Fruit fly (Drosophila melanogaster) whole organism, wandering third instar larva: Measurements from ENCODE around the gene Gyc76C.
A peak's percentile ranks its signal among the peaks of the same experiment; 100 is the strongest.

ENCODE experiments used
- Abd-B ChIP-seq: fragments of >200 bp; optimal IDR thresholded peaks from 2 replicates; lab custom pipeline; 2017; ENCODE audit warnings: missing biosample characterization, missing genetic modification characterization
- CG9705 ChIP-seq: fragments of 200-800 bp; sonication (Bioruptor generic); optimal IDR thresholded peaks from 2 replicates; lab custom pipeline; 2018; ENCODE audit warnings: missing biosample characterization, mild to moderate bottlenecking, missing genetic modification characterization
- CrebA ChIP-seq: fragments of 200-800 bp; sonication (Bioruptor generic); optimal IDR thresholded peaks from 2 replicates; lab custom pipeline; 2016; ENCODE audit warnings: missing biosample characterization, mild to moderate bottlenecking, missing genetic modification characterization, borderline replicate concordance
- Dif ChIP-seq: fragments of 200-275, 200-300 bp; sonication (Bioruptor generic); optimal IDR thresholded peaks from 2 replicates; lab custom pipeline; 2018; ENCODE audit warnings: missing biosample characterization, missing genetic modification characterization; ENCODE audit not compliant: partially characterized antibody
- GATAd ChIP-seq: sonication (Bioruptor generic); optimal IDR thresholded peaks from 2 replicates; lab custom pipeline; 2016; ENCODE audit warnings: missing biosample characterization, missing genetic modification characterization
- HLH106 ChIP-seq: fragments of 200-800 bp; optimal IDR thresholded peaks from 3 replicates; lab custom pipeline; 2019; ENCODE audit warnings: missing biosample characterization, mild to moderate bottlenecking, missing genetic modification characterization, moderate library complexity
- Hnf4 ChIP-seq: fragments of 200-800 bp; sonication (Bioruptor generic); optimal IDR thresholded peaks from 2 replicates; lab custom pipeline; 2016; ENCODE audit warnings: missing biosample characterization, mild to moderate bottlenecking, missing genetic modification characterization
- Hr78 ChIP-seq: fragments of >200 bp; optimal IDR thresholded peaks from 2 replicates; lab custom pipeline; 2017; ENCODE audit warnings: missing biosample characterization, missing genetic modification characterization
- Hr83 ChIP-seq: fragments of 200-300 bp; sonication (Bioruptor generic); optimal IDR thresholded peaks from 2 replicates; lab custom pipeline; 2016; ENCODE audit warnings: missing biosample characterization, mild to moderate bottlenecking, missing genetic modification characterization, moderate library complexity; ENCODE audit not compliant: poor library complexity, severe bottlenecking
- Jra ChIP-seq: sonication (Bioruptor generic); optimal IDR thresholded peaks from 2 replicates; lab custom pipeline; 2016; ENCODE audit warnings: missing biosample characterization, missing genetic modification characterization
- Myc ChIP-seq: fragments of >200 bp; optimal IDR thresholded peaks from 2 replicates; lab custom pipeline; 2017
- N ChIP-seq: fragments of >200 bp; optimal IDR thresholded peaks from 2 replicates; lab custom pipeline; 2018; ENCODE audit warnings: missing biosample characterization, missing external identifiers, missing genetic modification characterization
- Rel ChIP-seq, 2 experiments: fragments of 200-800 bp; sonication (Bioruptor generic) in 1 of 2; optimal IDR thresholded peaks; 2 replicates in 1 of 2; 3 replicates in 1 of 2; lab custom pipeline; 2016 to 2019; ENCODE audit warnings: mild to moderate bottlenecking in 2 of 2, missing biosample characterization in 2 of 2, missing genetic modification characterization in 2 of 2, moderate library complexity in 1 of 2
- Sp1 ChIP-seq: fragments of 200-800 bp; sonication (Bioruptor generic); optimal IDR thresholded peaks from 3 replicates; lab custom pipeline; 2019; ENCODE audit warnings: missing biosample characterization, mild to moderate bottlenecking, missing genetic modification characterization, moderate library complexity
- Vsx2 ChIP-seq: fragments of 200-300, 225-300 bp; sonication (Bioruptor generic); optimal IDR thresholded peaks from 2 replicates; lab custom pipeline; 2018; ENCODE audit warnings: missing biosample characterization, missing genetic modification characterization; ENCODE audit not compliant: partially characterized antibody
- br ChIP-seq: fragments of 200-800 bp; sonication (Bioruptor generic); optimal IDR thresholded peaks from 2 replicates; lab custom pipeline; 2016; ENCODE audit warnings: missing biosample characterization, missing genetic modification characterization
- brk ChIP-seq: fragments of 200-800 bp; sonication (Bioruptor generic); optimal IDR thresholded peaks from 2 replicates; lab custom pipeline; 2016; ENCODE audit warnings: missing biosample characterization, mild to moderate bottlenecking, missing genetic modification characterization
- dsf ChIP-seq: sonication (Bioruptor generic); optimal IDR thresholded peaks from 2 replicates; lab custom pipeline; 2016; ENCODE audit warnings: missing biosample characterization, missing genetic modification characterization, borderline replicate concordance
- foxo ChIP-seq, 2 experiments: fragments of 200-800 bp; sonication (Bioruptor generic); optimal IDR thresholded peaks; 2 replicates in 1 of 2; 3 replicates in 1 of 2; lab custom pipeline; 2016 to 2017; ENCODE audit warnings: missing biosample characterization in 2 of 2, missing genetic modification characterization in 2 of 2
- fru ChIP-seq: fragments of 200-800 bp; sonication (Bioruptor generic); optimal IDR thresholded peaks from 3 replicates; lab custom pipeline; 2016; ENCODE audit warnings: missing biosample characterization, mild to moderate bottlenecking, missing genetic modification characterization
- h ChIP-seq: fragments of 200-800 bp; sonication (Bioruptor generic); optimal IDR thresholded peaks from 3 replicates; lab custom pipeline; 2016; ENCODE audit warnings: missing biosample characterization, mild to moderate bottlenecking, missing genetic modification characterization
- jim ChIP-seq: fragments of 175-275, 200-325 bp; sonication (Bioruptor generic); optimal IDR thresholded peaks from 2 replicates; lab custom pipeline; 2016; ENCODE audit warnings: missing biosample characterization, mild to moderate bottlenecking, missing genetic modification characterization
- lola ChIP-seq: fragments of >200 bp; optimal IDR thresholded peaks from 2 replicates; lab custom pipeline; 2017; ENCODE audit warnings: missing biosample characterization, missing genetic modification characterization
- psq ChIP-seq: fragments of 200-800 bp; sonication (Bioruptor generic); optimal IDR thresholded peaks from 3 replicates; lab custom pipeline; 2017; ENCODE audit warnings: missing biosample characterization, mild to moderate bottlenecking, missing genetic modification characterization, moderate library complexity
- rgr ChIP-seq: fragments of 200-800 bp; sonication (Bioruptor generic); optimal IDR thresholded peaks from 3 replicates; lab custom pipeline; 2016; ENCODE audit warnings: missing biosample characterization, mild to moderate bottlenecking, missing genetic modification characterization
- sage ChIP-seq: fragments of 200-800 bp; sonication (Bioruptor generic); optimal IDR thresholded peaks from 2 replicates; lab custom pipeline; 2016; ENCODE audit warnings: missing biosample characterization, mild to moderate bottlenecking, missing genetic modification characterization
- sv ChIP-seq: fragments of 200-800 bp; sonication (Bioruptor generic); optimal IDR thresholded peaks from 3 replicates; lab custom pipeline; 2016; ENCODE audit warnings: missing biosample characterization, missing genetic modification characterization
- usp ChIP-seq: fragments of >200 bp; optimal IDR thresholded peaks from 2 replicates; lab custom pipeline; 2017; ENCODE audit warnings: missing biosample characterization, missing genetic modification characterization
- woc ChIP-seq: sonication (Bioruptor generic); optimal IDR thresholded peaks from 2 replicates; lab custom pipeline; 2016; ENCODE audit warnings: missing biosample characterization, mild to moderate bottlenecking, missing genetic modification characterization

Gyc76C gene

dm6 chr3L:19707570-19708146 lies 85.7 kb downstream of the Gyc76C start, which contains the start of gene serp:
Gene serp (minus strand): TSS chr3L:19708015.
- peak; percentile 18 for TF ChIP-seq psq (GFP tag; lab: Kevin White, UChicago)
- TF ChIP-seq N = no peak
- TF ChIP-seq Myc (lab: Kevin White, UChicago) = no peak
- no peak for TF ChIP-seq sage (GFP tag; lab: Kevin White, UChicago)

DNA sequence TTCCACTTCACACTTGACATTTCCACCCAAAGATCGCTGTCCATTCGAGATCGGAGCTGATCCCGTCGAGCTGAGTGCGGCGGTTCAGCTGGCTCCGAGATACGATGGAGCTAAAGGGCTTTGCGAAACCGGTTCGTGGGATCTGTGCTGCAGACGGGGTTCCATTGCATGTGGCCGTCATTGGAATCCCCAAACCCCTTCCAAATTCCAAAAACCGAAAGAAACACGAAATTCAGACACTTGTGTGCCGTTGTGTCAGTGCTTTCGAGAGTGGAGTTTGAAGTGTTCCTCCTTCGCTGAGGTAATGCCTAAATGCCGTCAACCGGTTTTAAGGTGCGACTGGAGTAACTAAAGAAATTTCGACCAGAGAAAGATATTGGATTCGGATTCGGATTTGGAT lies 88.5 kb downstream of the Gyc76C start:
- TF ChIP-seq dsf (GFP tag; lab: Kevin White, UChicago) (no peak), Rel (GFP tag; optimal IDR thresholded peaks at IDR 0.05; lab: Kevin White, UChicago) (no peak), Rel (tag; optimal IDR thresholded peaks at IDR 0.05; lab: Kevin White, UChicago) (peak; percentile 74)

DNA sequence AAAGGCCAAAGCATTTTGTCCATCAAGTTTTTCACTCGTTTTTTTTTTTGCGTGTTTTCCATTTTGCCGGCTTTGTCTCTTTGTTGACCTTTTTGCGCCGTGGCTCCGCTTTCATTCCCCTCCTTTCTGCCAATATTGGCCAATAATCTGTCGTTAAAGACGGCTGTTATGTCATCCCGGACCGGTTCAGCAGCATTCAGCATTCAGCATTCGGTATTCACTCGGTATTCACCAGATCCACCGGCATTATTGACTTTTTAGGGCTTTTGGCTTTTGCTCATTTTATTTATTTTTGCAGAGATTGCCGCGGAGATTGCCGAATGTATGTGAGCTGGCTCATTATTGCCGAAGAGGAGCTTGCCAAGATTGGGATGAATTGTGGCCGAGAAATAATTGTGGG lies 90.0 kb downstream of the Gyc76C start:
- TF ChIP-seq CG9705 (GFP tag; lab: Kevin White, UChicago) (no peak), brk (GFP tag; lab: Kevin White, UChicago) (no peak), br (GFP tag; lab: Kevin White, UChicago) (peak; percentile 38), GATAd (GFP tag; lab: Kevin White, UChicago) (no peak), CrebA (GFP tag; lab: Kevin White, UChicago) (no peak), Abd-B (GFP tag; lab: Kevin White, UChicago) (no peak), woc (GFP tag; lab: Kevin White, UChicago) (peak; percentile 49), Vsx2 (GFP tag; lab: Kevin White, UChicago) (peak; percentile 50), foxo (GFP tag; optimal IDR thresholded peaks at IDR 0.05; lab: Kevin White, UChicago) (peak in 1 of 2 experiments; percentile 8), psq (GFP tag; lab: Kevin White, UChicago) (peak; percentile 11), fru (GFP tag; lab: Kevin White, UChicago) (peak; percentile 8), Sp1 (GFP tag; lab: Kevin White, UChicago) (peak; percentile 12), usp (GFP tag; lab: Kevin White, UChicago) (no peak), Rel (GFP tag; optimal IDR thresholded peaks at IDR 0.05; lab: Kevin White, UChicago) (no peak), Rel (tag; optimal IDR thresholded peaks at IDR 0.05; lab: Kevin White, UChicago) (peak; percentile 21), rgr (GFP tag; lab: Kevin White, UChicago) (peak; percentile 11), Dif (no peak)

dm6 chr3L:19701662-19702061 lies 91.7 kb downstream of the Gyc76C start:
- TF ChIP-seq h (no peak), lola (GFP tag; lab: Kevin White, UChicago) (no peak), rgr (GFP tag; lab: Kevin White, UChicago) (no peak)
- TF ChIP-seq, all 38 proteins: peak for 0

DNA sequence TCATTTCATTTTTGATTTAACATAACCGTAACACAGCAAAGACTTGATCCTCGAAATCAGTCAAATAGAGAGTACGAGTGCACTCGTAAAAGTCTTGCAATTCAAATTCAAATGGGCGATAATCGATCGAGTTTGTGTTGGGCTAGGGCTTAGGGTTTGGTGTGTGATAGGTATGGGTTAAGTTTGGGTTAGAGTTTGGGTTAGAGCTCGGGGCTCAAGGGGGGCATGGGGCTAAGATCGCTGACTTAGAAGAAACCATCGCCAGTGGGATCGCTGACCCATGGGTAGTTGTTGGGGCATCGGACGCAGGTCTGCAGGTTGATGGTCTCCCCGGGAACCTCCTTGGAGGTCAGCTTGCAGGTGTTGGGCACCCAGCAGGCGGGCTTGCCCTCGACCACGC lies 92.3 kb downstream of the Gyc76C start:
- TF ChIP-seq Hnf4 (GFP tag; lab: Kevin White, UChicago) = no peak
- no peak for TF ChIP-seq brk (GFP tag; lab: Kevin White, UChicago)
- no peak for TF ChIP-seq dsf (GFP tag; lab: Kevin White, UChicago)
- no peak for TF ChIP-seq h
- no peak for TF ChIP-seq Hr83 (GFP tag; lab: Kevin White, UChicago)
- TF ChIP-seq Hr78 = no peak
- TF ChIP-seq jim (GFP tag; lab: Kevin White, UChicago) = no peak
- TF ChIP-seq N = no peak
- no peak for TF ChIP-seq sv (GFP tag; lab: Kevin White, UChicago)
- TF ChIP-seq HLH106 (tag; lab: Kevin White, UChicago) = no peak
- no peak for TF ChIP-seq Abd-B (GFP tag; lab: Kevin White, UChicago)
- TF ChIP-seq Myc (lab: Kevin White, UChicago) = no peak
- TF ChIP-seq Jra (GFP tag; lab: Kevin White, UChicago) = no peak
